Worm (Caenorhabditis elegans) whole organism, mixed stage, embryonic: ENCODE data around the gene wdr-31.

ENCODE experiments used
- blmp-1 ChIP-seq: fragments of 150-350 bp; optimal IDR thresholded peaks from 2 replicates; lab custom pipeline; 2014; ENCODE audit warnings: missing biosample characterization, missing genetic modification characterization
- ces-1 ChIP-seq: fragments of 150-350 bp; optimal IDR thresholded peaks from 2 replicates; lab custom pipeline; 2014; ENCODE audit warnings: missing biosample characterization, missing genetic modification reagents, missing genetic modification characterization
- elt-1 ChIP-seq: sonication (generic microtip); optimal IDR thresholded peaks from 2 replicates; lab custom pipeline; 2017; ENCODE audit warnings: missing genetic modification characterization, mild to moderate bottlenecking, missing compliant biosample characterization, antibody characterized with exemption, moderate library complexity, borderline replicate concordance; ENCODE audit not compliant: insufficient read depth
- elt-3 ChIP-seq: fragments of 150-350 bp; optimal IDR thresholded peaks from 2 replicates; lab custom pipeline; 2014; ENCODE audit warnings: missing biosample characterization, missing genetic modification characterization
- lin-13 ChIP-seq: fragments of 150-350 bp; optimal IDR thresholded peaks from 2 replicates; lab custom pipeline; 2014; ENCODE audit warnings: missing biosample characterization, missing genetic modification characterization
- lsy-2 ChIP-seq: fragments of 150-350 bp; optimal IDR thresholded peaks from 2 replicates; lab custom pipeline; 2014; ENCODE audit warnings: missing biosample characterization, missing genetic modification characterization
- mep-1 ChIP-seq: fragments of 150-350 bp; optimal IDR thresholded peaks from 2 replicates; lab custom pipeline; 2017; ENCODE audit warnings: missing biosample characterization, missing genetic modification reagents, missing genetic modification characterization, inconsistent platforms
- nhr-12 ChIP-seq: fragments of 150-350 bp; optimal IDR thresholded peaks from 2 replicates; lab custom pipeline; 2014; ENCODE audit warnings: missing biosample characterization, missing genetic modification characterization
- nhr-2 ChIP-seq: fragments of 150-350 bp; optimal IDR thresholded peaks from 2 replicates; lab custom pipeline; 2014; ENCODE audit warnings: missing biosample characterization, missing genetic modification characterization
- tbx-8 ChIP-seq: fragments of 200-800 bp; sonication (Bioruptor generic); optimal IDR thresholded peaks from 2 replicates; lab custom pipeline; 2018; ENCODE audit warnings: mild to moderate bottlenecking, missing genetic modification characterization, moderate library complexity, missing compliant biosample characterization
- unc-62 ChIP-seq: fragments of 150-350 bp; optimal IDR thresholded peaks from 2 replicates; lab custom pipeline; 2014; ENCODE audit warnings: missing biosample characterization, missing genetic modification reagents, missing genetic modification characterization
- ztf-11 ChIP-seq: fragments of 150-350 bp; optimal IDR thresholded peaks from 2 replicates; lab custom pipeline; 2014; ENCODE audit warnings: missing biosample characterization, missing genetic modification characterization

- TF ChIP-seq unc-62 (no peak), ces-1 (GFP tag; lab: Kevin White, UChicago) (peak; percentile 74), lsy-2 (tag; lab: Kevin White, UChicago) (no peak), ztf-11 (tag; lab: Kevin White, UChicago) (no peak), nhr-12 (no peak), lin-13 (tag; lab: Kevin White, UChicago) (peak; percentile 51), nhr-2 (tag; lab: Kevin White, UChicago) (no peak), blmp-1 (tag; lab: Kevin White, UChicago) (no peak), tbx-8 (GFP tag; lab: Kevin White, UChicago) (no peak), elt-3 (no peak), mep-1 (tag; lab: Kevin White, UChicago) (peak; percentile 36), elt-1 (no peak)
Observed at ce11 chrII:2752536-2752935, 17.4 kb upstream of the wdr-31 start, which contains the start of gene F29A7.6.
